Fruit fly (Drosophila melanogaster): ENCODE data around the gene CG43056.

CG43056 gene

dm6 chr2L:4437487-4437886, at the start of gene CG43056:
TSS of gene CG43056 (plus strand) at chr2L:4437787.
- TF ChIP-seq acj6 (GFP tag; optimal IDR thresholded peaks at IDR 0.05) (no peak), lz (GFP tag; optimal IDR thresholded peaks at IDR 0.05) (no peak), Sox14 (GFP tag; optimal IDR thresholded peaks at IDR 0.05) (no peak), svp (GFP tag) (no peak), CG11902 (GFP tag; optimal IDR thresholded peaks at IDR 0.05) (no peak), CG10669 (GFP tag; optimal IDR thresholded peaks at IDR 0.05) (no peak), pdm3 (GFP tag; optimal IDR thresholded peaks at IDR 0.05) (no peak), CG3919 (GFP tag; optimal IDR thresholded peaks at IDR 0.05) (no peak), CG6854 (GFP tag; optimal IDR thresholded peaks at IDR 0.05) (no peak), topi (GFP tag; optimal IDR thresholded peaks at IDR 0.05) (no peak), CG31627 (GFP tag; optimal IDR thresholded peaks at IDR 0.05) (no peak), CG1621 (tag; optimal IDR thresholded peaks at IDR 0.05) (no peak)

- TF ChIP-seq lz (GFP tag; optimal IDR thresholded peaks at IDR 0.05), result no peak
- TF ChIP-seq svp (GFP tag), result peak; percentile 68
- no peak for TF ChIP-seq CG3919 (GFP tag; optimal IDR thresholded peaks at IDR 0.05)
Observed at dm6 chr2L:4388027-4388426, 49.6 kb upstream of the CG43056 start, which contains the start of gene Tps1. TSS of gene Tps1 (plus strand) at chr2L:4388327.

DNA sequence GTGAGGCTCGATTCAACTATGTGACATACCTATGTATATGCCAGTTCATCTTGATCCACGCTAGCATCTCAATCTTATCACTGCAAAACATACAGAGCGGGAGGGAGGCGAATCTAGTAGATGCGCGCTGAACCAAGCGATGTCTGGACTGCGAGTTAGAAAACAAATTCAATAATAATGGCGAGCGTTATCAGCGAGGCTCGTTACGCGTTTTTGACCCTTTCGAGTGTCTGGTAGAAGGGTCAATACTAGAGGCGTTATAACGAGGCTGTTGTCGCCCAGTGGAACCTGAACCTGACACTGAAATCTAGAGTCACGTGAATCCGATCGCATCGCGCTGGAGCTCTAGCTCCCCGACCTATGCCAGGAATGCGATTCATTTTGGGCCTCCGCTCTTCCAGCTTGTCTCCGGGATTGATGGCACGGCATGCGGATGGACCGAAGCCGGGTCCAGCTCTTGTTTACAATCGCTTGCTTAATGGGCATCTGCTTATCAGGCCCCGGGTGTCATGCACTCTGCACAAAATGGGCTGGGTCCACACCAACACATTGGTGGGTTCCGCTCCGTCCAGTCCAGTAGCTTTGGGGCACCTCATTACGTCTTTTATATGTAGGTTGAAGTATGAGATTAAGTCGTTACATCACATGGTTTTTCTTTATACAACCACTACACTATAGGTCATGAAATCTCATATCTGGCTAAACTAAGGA, 48.0 kb upstream of the CG43056 start:
- peak; percentile 58 for TF ChIP-seq vri (GFP tag; optimal IDR thresholded peaks at IDR 0.05)
- peak; percentile 42 for TF ChIP-seq Eip78C (GFP tag)
- TF ChIP-seq ss (GFP tag; optimal IDR thresholded peaks at IDR 0.05), result no peak
- TF ChIP-seq CG31627 (GFP tag; optimal IDR thresholded peaks at IDR 0.05), result no peak
- peak; percentile 97 for TF ChIP-seq svp (GFP tag)

dm6 chr2L:4393842-4394421, 43.7 kb upstream of the CG43056 start, which contains the start of gene CG3652:
TSS of gene CG3652 (minus strand) at chr2L:4393876.
- TF ChIP-seq CG11902 (GFP tag; optimal IDR thresholded peaks at IDR 0.05) (peak; percentile 26), Lpt (GFP tag; optimal IDR thresholded peaks at IDR 0.05) (no peak), CG8632 (GFP tag; optimal IDR thresholded peaks at IDR 0.05) (no peak), Sox14 (GFP tag; optimal IDR thresholded peaks at IDR 0.05) (peak; percentile 63), salr (GFP tag; optimal IDR thresholded peaks at IDR 0.05) (no peak), CG3032 (tag; optimal IDR thresholded peaks at IDR 0.05) (peak; percentile 56), CG32006 (GFP tag; optimal IDR thresholded peaks at IDR 0.05) (no peak), CG6276 (GFP tag; optimal IDR thresholded peaks at IDR 0.05) (no peak), vri (GFP tag; optimal IDR thresholded peaks at IDR 0.05) (no peak), lz (GFP tag; optimal IDR thresholded peaks at IDR 0.05) (peak; percentile 61), Sox15 (GFP tag; optimal IDR thresholded peaks at IDR 0.05) (peak; percentile 37), CG8319 (GFP tag; optimal IDR thresholded peaks at IDR 0.05) (no peak), svp (GFP tag) (peak; percentile 88), CG31627 (GFP tag; optimal IDR thresholded peaks at IDR 0.05) (peak; percentile 62), CG34406 (GFP tag; optimal IDR thresholded peaks at IDR 0.05) (no peak), CG15336 (GFP tag; IDR thresholded peaks at IDR 0.05) (no peak), spab (GFP tag; optimal IDR thresholded peaks at IDR 0.05) (no peak), dac (GFP tag; optimal IDR thresholded peaks at IDR 0.05) (no peak), fkh (GFP tag; optimal IDR thresholded peaks at IDR 0.05) (no peak), CG1621 (tag; optimal IDR thresholded peaks at IDR 0.05) (no peak), CG8119 (GFP tag; IDR thresholded peaks at IDR 0.05) (0 out of 3 replicates have a peak, but pooled peaks have one; percentile 33), Eip75B (GFP tag; optimal IDR thresholded peaks at IDR 0.05) (no peak), Ets96B (tag; optimal IDR thresholded peaks at IDR 0.05) (no peak), CG11762 (GFP tag; optimal IDR thresholded peaks at IDR 0.05; ENCODE audit: insufficient read depth) (peak; percentile 37), esn (GFP tag; optimal IDR thresholded peaks at IDR 0.05) (peak; percentile 60)

Measured in whole organism, prepupa.